Worm (Caenorhabditis elegans) whole organism, early embryonic: ENCODE measurements around the gene zipt-3.

Experiments
- B0310.2 ChIP-seq: sonication (generic microtip); optimal IDR thresholded peaks from 2 replicates; lab custom pipeline; 2016; ENCODE audit warnings: mild to moderate bottlenecking, missing genetic modification characterization, missing compliant biosample characterization
- F13C5.2 ChIP-seq: sonication (generic microtip); optimal IDR thresholded peaks from 2 replicates; lab custom pipeline; 2017; ENCODE audit warnings: mild to moderate bottlenecking, missing genetic modification characterization, inconsistent platforms, missing compliant biosample characterization
- aly-1 ChIP-seq: sonication (generic microtip); optimal IDR thresholded peaks from 2 replicates; lab custom pipeline; 2016; ENCODE audit warnings: missing genetic modification characterization, missing compliant biosample characterization
- ama-1 ChIP-seq: fragments of 150-350 bp; optimal IDR thresholded peaks from 2 replicates; lab custom pipeline; 2014
- ceh-13 ChIP-seq: fragments of 200-800 bp; sonication (Bioruptor generic); optimal IDR thresholded peaks from 2 replicates; lab custom pipeline; 2018; ENCODE audit warnings: mild to moderate bottlenecking, missing genetic modification characterization, missing compliant biosample characterization
- ceh-36 ChIP-seq: sonication (generic microtip); optimal IDR thresholded peaks from 2 replicates; lab custom pipeline; 2016; ENCODE audit warnings: missing genetic modification characterization, inconsistent platforms, missing compliant biosample characterization
- ets-7 ChIP-seq: sonication (generic microtip); optimal IDR thresholded peaks from 2 replicates; lab custom pipeline; 2016; ENCODE audit warnings: missing genotype, missing genetic modification characterization, missing compliant biosample characterization
- flt-1 ChIP-seq: fragments of 200-800 bp; sonication (Bioruptor generic); IDR thresholded peaks from 2 replicates; pipeline ENCODE4 v1.3.6; 2022; ENCODE audit warnings: missing genetic modification characterization, missing compliant biosample characterization
- hmbx-1 ChIP-seq: sonication (generic microtip); optimal IDR thresholded peaks from 2 replicates; lab custom pipeline; 2016; ENCODE audit warnings: mild to moderate bottlenecking, missing genetic modification characterization, missing compliant biosample characterization
- hnd-1 ChIP-seq: sonication (generic microtip); optimal IDR thresholded peaks from 2 replicates; lab custom pipeline; 2016; ENCODE audit warnings: missing genetic modification characterization, missing compliant biosample characterization
- pes-1 ChIP-seq: fragments of 200-800 bp; sonication (Bioruptor generic); IDR thresholded peaks from 2 replicates; pipeline ENCODE4 v1.3.6; 2022; ENCODE audit warnings: missing genetic modification reagents, missing genetic modification characterization, missing compliant biosample characterization
- sea-1 ChIP-seq: fragments of 200-800 bp; sonication (Bioruptor generic); conservative IDR thresholded peaks from 2 replicates; pipeline ENCODE4 v1.3.6; 2022; ENCODE audit warnings: missing genetic modification characterization, missing compliant biosample characterization
- tbx-11 ChIP-seq: fragments of 200-800 bp; sonication (Bioruptor generic); IDR thresholded peaks from 2 replicates; pipeline ENCODE4 v1.3.6; 2022; ENCODE audit warnings: missing genetic modification characterization, missing compliant biosample characterization
- tra-4 ChIP-seq: sonication (generic microtip); optimal IDR thresholded peaks from 2 replicates; lab custom pipeline; 2017; ENCODE audit warnings: missing genetic modification characterization, missing compliant biosample characterization

ce11 chrII:5698254-5698653 lies 19.7 kb upstream of the zipt-3 start:
- TF ChIP-seq ceh-13 (GFP tag; lab: Kevin White, UChicago): no peak
- TF ChIP-seq ama-1: no peak
- TF ChIP-seq flt-1 (GFP tag; lab: Robert Waterston, UW): no peak
- TF ChIP-seq ceh-36 (tag; lab: Kevin White, UChicago): no peak
- TF ChIP-seq tbx-11 (GFP tag; lab: Robert Waterston, UW): no peak
- no peak for TF ChIP-seq hnd-1 (tag; lab: Kevin White, UChicago)
- no peak for TF ChIP-seq B0310.2 (tag; lab: Kevin White, UChicago)
- no peak for TF ChIP-seq sea-1 (GFP tag; lab: Robert Waterston, UW)
- TF ChIP-seq tra-4: no peak
- no peak for TF ChIP-seq F13C5.2
- no peak for TF ChIP-seq ets-7 (tag; lab: Kevin White, UChicago)
- TF ChIP-seq pes-1: no peak
- TF ChIP-seq hmbx-1 (tag; lab: Kevin White, UChicago): no peak
- TF ChIP-seq aly-1 (tag; lab: Kevin White, UChicago): no peak
